Worm (Caenorhabditis elegans) whole organism, late embryonic: ENCODE measurements around the gene lurp-4.
A peak's percentile ranks its signal among the peaks of the same experiment; 100 is the strongest.

ENCODE experiments used
- C08G9.2 ChIP-seq: sonication (generic microtip); optimal IDR thresholded peaks from 2 replicates; lab custom pipeline; 2016; ENCODE audit warnings: mild to moderate bottlenecking, missing genetic modification characterization, moderate library complexity, missing compliant biosample characterization
- F13H6.1 ChIP-seq: sonication (generic microtip); optimal IDR thresholded peaks from 2 replicates; lab custom pipeline; 2016; ENCODE audit warnings: missing genetic modification characterization, missing compliant biosample characterization
- T23F11.4 ChIP-seq: fragments of 200-800 bp; sonication (Bioruptor generic); optimal IDR thresholded peaks from 2 replicates; lab custom pipeline; 2018; ENCODE audit warnings: mild to moderate bottlenecking, missing genetic modification characterization, missing compliant biosample characterization
- ahr-1 ChIP-seq: sonication (generic microtip); optimal IDR thresholded peaks from 2 replicates; lab custom pipeline; 2016; ENCODE audit warnings: missing genetic modification characterization, missing compliant biosample characterization
- ceh-14 ChIP-seq: sonication (generic microtip); optimal IDR thresholded peaks from 2 replicates; lab custom pipeline; 2016; ENCODE audit warnings: missing genotype, missing genetic modification characterization, missing compliant biosample characterization
- ceh-18 ChIP-seq: sonication (generic microtip); optimal IDR thresholded peaks from 2 replicates; lab custom pipeline; 2016; ENCODE audit warnings: missing genetic modification characterization, missing compliant biosample characterization
- ceh-31 ChIP-seq: sonication (generic microtip); optimal IDR thresholded peaks from 2 replicates; lab custom pipeline; 2016; ENCODE audit warnings: missing genetic modification characterization, missing compliant biosample characterization
- ceh-34 ChIP-seq: sonication (generic microtip); optimal IDR thresholded peaks from 2 replicates; lab custom pipeline; 2016; ENCODE audit warnings: mild to moderate bottlenecking, missing genetic modification characterization, missing compliant biosample characterization
- ceh-45 ChIP-seq: fragments of 200-800 bp; sonication (Bioruptor generic); IDR thresholded peaks from 2 replicates; pipeline ENCODE4 v1.3.6; 2022; ENCODE audit warnings: missing genetic modification reagents, missing genetic modification characterization, missing compliant biosample characterization
- dmd-4 ChIP-seq: sonication (generic microtip); optimal IDR thresholded peaks from 2 replicates; lab custom pipeline; 2016; ENCODE audit warnings: borderline replicate concordance, missing genetic modification characterization, missing compliant biosample characterization
- elt-2 ChIP-seq: sonication (generic microtip); optimal IDR thresholded peaks from 2 replicates; lab custom pipeline; 2016; ENCODE audit warnings: missing genetic modification reagents, missing genetic modification characterization, missing compliant biosample characterization
- elt-4 ChIP-seq: sonication (generic microtip); optimal IDR thresholded peaks from 2 replicates; lab custom pipeline; 2016; ENCODE audit warnings: missing genetic modification characterization, missing compliant biosample characterization
- fax-1 ChIP-seq: sonication (generic microtip); optimal IDR thresholded peaks from 2 replicates; lab custom pipeline; 2016; ENCODE audit warnings: missing genotype, missing genetic modification characterization, missing compliant biosample characterization
- hlh-13 ChIP-seq: fragments of 200-800 bp; sonication (Bioruptor generic); optimal IDR thresholded peaks from 2 replicates; lab custom pipeline; 2018; ENCODE audit warnings: mild to moderate bottlenecking, missing genetic modification characterization, missing compliant biosample characterization
- hlh-30 ChIP-seq: sonication (generic microtip); optimal IDR thresholded peaks from 2 replicates; lab custom pipeline; 2017; ENCODE audit warnings: antibody characterized with exemption, missing genetic modification characterization, missing compliant biosample characterization; ENCODE audit not compliant: insufficient read depth
- hlh-8 ChIP-seq: sonication (generic microtip); optimal IDR thresholded peaks from 2 replicates; lab custom pipeline; 2016; ENCODE audit warnings: missing genotype, missing genetic modification characterization, missing compliant biosample characterization
- madf-2 ChIP-seq: sonication (generic microtip); optimal IDR thresholded peaks from 2 replicates; lab custom pipeline; 2017; ENCODE audit warnings: missing genetic modification characterization, missing compliant biosample characterization
- nfya-1 ChIP-seq: sonication (generic microtip); optimal IDR thresholded peaks from 2 replicates; lab custom pipeline; 2017; ENCODE audit warnings: missing genetic modification characterization, mild to moderate bottlenecking, missing compliant biosample characterization, antibody characterized with exemption, moderate library complexity
- odd-2 ChIP-seq: sonication (generic microtip); optimal IDR thresholded peaks from 2 replicates; lab custom pipeline; 2017; ENCODE audit warnings: antibody characterized with exemption, mild to moderate bottlenecking, missing genetic modification characterization, missing compliant biosample characterization
- pat-9 ChIP-seq: fragments of 200-800 bp; sonication (Bioruptor generic); optimal IDR thresholded peaks from 2 replicates; lab custom pipeline; 2018; ENCODE audit warnings: mild to moderate bottlenecking, missing genetic modification characterization, moderate library complexity, missing compliant biosample characterization
- pha-2 ChIP-seq: sonication (generic microtip); optimal IDR thresholded peaks from 2 replicates; lab custom pipeline; 2017; ENCODE audit warnings: mild to moderate bottlenecking, missing genetic modification characterization, missing compliant biosample characterization
- ref-2 ChIP-seq: sonication (generic microtip); optimal IDR thresholded peaks from 2 replicates; lab custom pipeline; 2016; ENCODE audit warnings: missing genetic modification characterization, missing compliant biosample characterization
- rnt-1 ChIP-seq: sonication (generic microtip); optimal IDR thresholded peaks from 2 replicates; lab custom pipeline; 2016; ENCODE audit warnings: missing genetic modification characterization, missing compliant biosample characterization
- sox-2 ChIP-seq: fragments of 200-800 bp; sonication (Bioruptor generic); IDR thresholded peaks from 2 replicates; pipeline ENCODE4 v1.3.6; 2022; ENCODE audit warnings: missing genetic modification reagents, missing genetic modification characterization, missing compliant biosample characterization
- syd-9 ChIP-seq: sonication (generic microtip); optimal IDR thresholded peaks from 2 replicates; lab custom pipeline; 2016; ENCODE audit warnings: mild to moderate bottlenecking, missing genetic modification characterization, moderate library complexity, missing compliant biosample characterization
- tbx-2 ChIP-seq: sonication (generic microtip); optimal IDR thresholded peaks from 2 replicates; lab custom pipeline; 2016; ENCODE audit warnings: missing genetic modification characterization, missing compliant biosample characterization
- ttx-3 ChIP-seq: sonication (generic microtip); optimal IDR thresholded peaks from 2 replicates; lab custom pipeline; 2016; ENCODE audit warnings: missing genetic modification reagents, missing genetic modification characterization, missing compliant biosample characterization
- unc-42 ChIP-seq: sonication (generic microtip); optimal IDR thresholded peaks from 2 replicates; lab custom pipeline; 2016; ENCODE audit warnings: missing genotype, missing genetic modification characterization, missing compliant biosample characterization
- unc-55 ChIP-seq: sonication (generic microtip); optimal IDR thresholded peaks from 2 replicates; lab custom pipeline; 2017; ENCODE audit warnings: missing biosample characterization, missing genetic modification reagents, missing genetic modification characterization
- unc-86 ChIP-seq: sonication (generic microtip); optimal IDR thresholded peaks from 2 replicates; lab custom pipeline; 2016; ENCODE audit warnings: missing genetic modification characterization, missing compliant biosample characterization
- ztf-16 ChIP-seq: sonication (generic microtip); optimal IDR thresholded peaks from 2 replicates; lab custom pipeline; 2017; ENCODE audit warnings: missing genetic modification characterization, missing compliant biosample characterization

lurp-4 gene

DNA sequence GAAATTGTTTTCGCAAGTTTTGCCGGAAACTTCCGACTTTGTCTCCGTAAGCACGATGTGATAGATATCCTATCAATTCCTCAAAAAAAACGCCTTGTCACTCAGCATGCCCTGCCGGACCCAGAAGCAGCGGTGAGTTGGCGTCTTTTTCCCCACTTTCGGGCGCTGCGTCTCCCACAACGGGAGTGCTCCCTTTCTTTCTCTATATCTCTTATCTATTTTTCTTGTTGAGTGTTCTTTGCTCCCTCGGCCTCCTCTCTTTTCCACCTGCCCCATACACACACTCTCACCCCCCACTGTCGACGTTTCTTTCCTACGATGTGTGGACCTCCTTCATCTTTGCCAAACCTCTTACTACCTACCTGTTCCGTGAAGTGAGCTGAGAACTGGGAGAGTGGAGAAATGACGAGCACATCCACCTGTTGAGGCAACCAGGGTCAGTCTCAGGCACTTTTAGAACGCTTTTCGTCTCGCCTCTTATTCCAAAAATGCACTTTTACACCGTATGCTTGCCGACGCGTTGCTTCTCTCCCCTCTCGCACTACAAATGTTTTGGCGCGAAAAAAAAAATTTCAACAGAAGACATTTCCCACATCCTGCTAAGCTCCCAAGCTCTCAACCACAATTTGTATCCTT is 6.4 kb upstream of the lurp-4 start:
- TF ChIP-seq dmd-4 (tag; lab: Kevin White, UChicago): no peak
- peak; percentile 55 for TF ChIP-seq tbx-2 (tag; lab: Kevin White, UChicago)
- TF ChIP-seq nfya-1 (tag; lab: Kevin White, UChicago): peak; percentile 66
- peak; percentile 24 for TF ChIP-seq unc-42
- no peak for TF ChIP-seq T23F11.4 (GFP tag; lab: Kevin White, UChicago)
- peak; percentile 10 for TF ChIP-seq elt-2
- TF ChIP-seq C08G9.2: peak; percentile 28
- TF ChIP-seq unc-86 (tag; lab: Kevin White, UChicago): no peak
- no peak for TF ChIP-seq sox-2
- peak; percentile 54 for TF ChIP-seq rnt-1 (tag; lab: Kevin White, UChicago)
- TF ChIP-seq F13H6.1 (tag; lab: Kevin White, UChicago): peak; percentile 51
- peak; percentile 20 for TF ChIP-seq syd-9 (tag; lab: Kevin White, UChicago)
- peak; percentile 91 for TF ChIP-seq ceh-18 (tag; lab: Kevin White, UChicago)
- no peak for TF ChIP-seq hlh-8
- TF ChIP-seq ceh-14 (tag; lab: Kevin White, UChicago): peak; percentile 6
- peak; percentile 14 for TF ChIP-seq ref-2
- TF ChIP-seq unc-55 (GFP tag; lab: Kevin White, UChicago): peak; percentile 90
- peak; percentile 48 for TF ChIP-seq ceh-34 (tag; lab: Kevin White, UChicago)
- TF ChIP-seq ceh-31 (tag; lab: Kevin White, UChicago): peak; percentile 54
- no peak for TF ChIP-seq fax-1
- no peak for TF ChIP-seq ztf-16

DNA sequence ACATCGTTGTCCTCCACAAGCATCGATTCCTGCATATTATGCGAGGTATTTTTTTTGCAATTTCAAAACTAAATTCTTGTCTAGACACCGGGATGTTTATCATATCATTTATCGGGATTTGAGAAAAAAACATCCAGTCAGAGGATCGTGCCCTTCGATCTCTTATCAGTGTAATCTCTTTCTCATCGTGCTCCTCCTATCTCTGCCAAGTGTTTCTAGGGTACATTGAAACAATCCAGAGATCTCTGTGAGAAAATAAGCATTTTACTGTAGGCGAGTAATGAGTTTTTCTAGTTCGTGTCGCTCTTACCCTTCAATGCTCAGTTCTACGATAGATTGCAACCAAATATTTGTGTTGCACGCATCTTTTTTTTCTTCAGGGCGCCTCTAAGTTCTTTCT is 4.0 kb upstream of the lurp-4 start:
- TF ChIP-seq hlh-30 (tag; lab: Kevin White, UChicago): no peak
- peak; percentile 32 for TF ChIP-seq ceh-18 (tag; lab: Kevin White, UChicago)

DNA sequence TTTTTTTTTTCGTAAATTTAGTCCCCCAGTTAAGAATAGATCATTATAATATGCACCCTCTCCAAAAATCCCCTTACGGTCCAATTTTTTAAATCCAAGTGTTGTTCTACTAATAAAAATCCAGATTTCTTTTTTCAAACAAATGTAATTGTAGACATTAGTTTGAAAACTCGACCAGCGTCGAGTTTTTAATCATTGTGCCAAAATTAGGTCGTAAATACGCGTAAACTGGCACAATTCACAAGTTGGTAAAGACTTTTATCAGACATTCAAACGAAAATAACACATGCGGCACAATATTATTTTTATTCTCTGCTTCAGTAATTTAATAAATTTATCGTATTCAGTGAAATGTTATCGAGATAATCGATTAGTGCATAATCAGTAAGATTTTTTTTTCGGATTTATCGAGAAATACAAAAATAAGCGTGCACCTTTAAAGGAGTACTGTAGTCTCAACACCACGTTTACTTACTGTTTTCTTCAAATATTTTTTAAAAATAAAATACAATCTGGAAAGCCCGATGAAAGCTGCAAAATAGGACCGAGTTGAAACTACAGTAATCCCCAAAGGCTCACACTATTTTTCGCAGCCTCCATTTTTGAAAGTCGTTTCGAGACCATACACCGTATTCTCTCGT is 2.2 kb upstream of the lurp-4 start, which contains the start of gene C34B4.4:
TSS of gene C34B4.4 (plus strand) at position 276 of the 641 bp plus-strand sequence.
- TF ChIP-seq pha-2 (tag; lab: Kevin White, UChicago): no peak
- TF ChIP-seq hlh-13 (GFP tag; lab: Kevin White, UChicago): no peak
- no peak for TF ChIP-seq ref-2
- TF ChIP-seq ceh-45 (GFP tag; lab: Robert Waterston, UW): no peak
- TF ChIP-seq odd-2: no peak
- TF ChIP-seq elt-2: no peak
- no peak for TF ChIP-seq C08G9.2
- TF ChIP-seq elt-4 (tag; lab: Kevin White, UChicago): no peak
- TF ChIP-seq pat-9 (tag; lab: Kevin White, UChicago): no peak
- TF ChIP-seq madf-2: no peak
- TF ChIP-seq tbx-2 (tag; lab: Kevin White, UChicago): no peak
- no peak for TF ChIP-seq ceh-18 (tag; lab: Kevin White, UChicago)

DNA sequence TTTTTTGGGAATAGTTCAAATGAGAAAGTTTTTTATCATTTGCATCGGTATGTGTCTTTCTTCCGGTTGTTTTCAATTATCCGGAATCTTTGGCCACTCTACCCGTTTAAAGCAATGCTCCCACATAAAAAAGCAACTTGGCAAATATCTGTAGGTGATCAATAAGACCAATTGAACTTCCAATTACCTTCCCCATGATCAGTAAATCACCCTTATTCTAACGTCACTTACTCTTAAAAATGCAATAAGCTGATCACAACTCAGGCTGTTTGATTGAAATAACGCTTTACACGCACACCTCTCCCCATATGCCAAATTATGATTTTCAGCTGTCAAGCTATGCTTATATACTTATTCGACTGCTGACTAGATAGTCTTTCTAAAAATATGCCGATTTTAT is 3.2 kb downstream of the lurp-4 start, which contains the start of gene C34B4.5:
TSS of gene C34B4.5 (plus strand) at position 301 of the 400 bp plus-strand sequence.
- no peak for TF ChIP-seq dmd-4 (tag; lab: Kevin White, UChicago)
- no peak for TF ChIP-seq ahr-1 (tag; lab: Kevin White, UChicago)

DNA sequence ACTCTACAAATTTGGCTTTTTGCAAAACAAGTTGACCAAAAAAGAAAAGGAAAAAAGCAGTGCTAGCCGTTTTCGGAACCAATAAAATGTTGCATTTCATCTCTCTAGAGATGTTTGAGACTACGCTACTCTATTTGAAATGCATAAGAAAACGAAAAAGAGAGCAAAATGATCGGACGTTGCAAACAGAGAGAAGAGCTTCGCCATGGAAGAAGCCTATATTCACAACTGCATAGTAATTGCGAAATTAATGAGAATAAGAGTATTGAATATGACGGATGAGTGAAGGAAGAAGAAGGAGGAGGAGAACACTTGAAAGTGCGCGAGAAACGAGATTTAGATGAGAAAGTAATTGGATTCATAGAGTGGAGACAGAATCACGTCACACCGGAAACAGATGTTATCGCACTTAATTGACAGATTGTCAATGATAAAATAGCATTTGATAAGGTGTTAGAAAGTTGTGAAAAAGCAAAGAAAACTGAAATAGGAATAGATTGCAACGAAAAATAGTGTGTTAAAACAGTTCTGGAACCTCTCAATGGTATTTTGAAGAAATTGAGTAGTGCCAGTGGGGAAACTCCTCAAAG is 13.5 kb downstream of the lurp-4 start:
- TF ChIP-seq unc-42: peak; percentile 87
- TF ChIP-seq ttx-3 (tag; lab: Kevin White, UChicago): no peak
- peak; percentile 35 for TF ChIP-seq unc-55 (GFP tag; lab: Kevin White, UChicago)
- TF ChIP-seq elt-2: peak; percentile 29
